Worm (Caenorhabditis elegans) whole organism, young adult: ENCODE data around the gene K03H1.12.

Source experiments
- D2030.7 ChIP-seq: fragments of 200-800 bp; sonication (Bioruptor generic); IDR thresholded peaks from 2 replicates; pipeline ENCODE4 v1.3.6; 2022; ENCODE audit warnings: missing genetic modification reagents, missing genetic modification characterization, missing compliant biosample characterization
- F55B11.4 ChIP-seq: sonication (generic microtip); optimal IDR thresholded peaks from 2 replicates; lab custom pipeline; 2016; ENCODE audit warnings: missing compliant biosample characterization, missing genetic modification characterization, borderline replicate concordance; ENCODE audit not compliant: insufficient read depth
- F57C9.4 ChIP-seq: sonication (generic microtip); optimal IDR thresholded peaks from 2 replicates; lab custom pipeline; 2017; ENCODE audit warnings: mild to moderate bottlenecking, missing genetic modification characterization, missing compliant biosample characterization
- Y56A3A.18 ChIP-seq: fragments of 200-800 bp; sonication (Bioruptor generic); IDR thresholded peaks from 2 replicates; pipeline ENCODE4 v1.3.6; 2022; ENCODE audit warnings: missing genetic modification reagents, missing genetic modification characterization, missing compliant biosample characterization
- ZK185.1 ChIP-seq: sonication (generic microtip); optimal IDR thresholded peaks from 2 replicates; lab custom pipeline; 2016; ENCODE audit warnings: mild to moderate bottlenecking, missing genetic modification characterization, missing compliant biosample characterization; ENCODE audit not compliant: poor library complexity, severe bottlenecking
- attf-5 ChIP-seq: fragments of 200-800 bp; sonication (Bioruptor generic); optimal IDR thresholded peaks from 2 replicates; lab custom pipeline; 2018; ENCODE audit warnings: mild to moderate bottlenecking, missing genetic modification characterization, missing compliant biosample characterization
- attf-6 ChIP-seq: fragments of 200-800 bp; sonication (Bioruptor generic); IDR thresholded peaks from 2 replicates; pipeline ENCODE4 v1.3.6; 2022; ENCODE audit warnings: missing genetic modification reagents, missing genetic modification characterization, missing compliant biosample characterization
- bed-1 ChIP-seq: fragments of 200-800 bp; sonication (Bioruptor generic); IDR thresholded peaks from 2 replicates; pipeline ENCODE4 v1.3.6; 2022; ENCODE audit warnings: missing genetic modification reagents, missing genetic modification characterization, missing compliant biosample characterization
- cebp-1 ChIP-seq, 2 experiments: fragments of 200-800 bp in 1 of 2; sonication (Bioruptor generic) in 1 of 2; sonication (generic microtip) in 1 of 2; IDR thresholded peaks in 1 of 2; optimal IDR thresholded peaks in 1 of 2; 2 replicates each; pipeline versions ENCODE4 v1.3.6 to Lab custom; 2017 to 2022; ENCODE audit warnings: missing compliant biosample characterization in 2 of 2, missing genetic modification characterization in 2 of 2, mild to moderate bottlenecking in 1 of 2, missing genetic modification reagents in 1 of 2, moderate library complexity in 1 of 2
- ceh-40 ChIP-seq: fragments of 200-800 bp; sonication (Bioruptor generic); IDR thresholded peaks from 2 replicates; pipeline ENCODE4 v1.3.6; 2022; ENCODE audit warnings: missing genetic modification characterization, missing compliant biosample characterization
- ceh-79 ChIP-seq: sonication (generic microtip); optimal IDR thresholded peaks from 2 replicates; lab custom pipeline; 2017; ENCODE audit warnings: mild to moderate bottlenecking, missing genetic modification characterization, missing compliant biosample characterization
- dox-1 ChIP-seq: fragments of 200-800 bp; sonication (Bioruptor generic); IDR thresholded peaks from 2 replicates; pipeline ENCODE4 v1.3.6; 2022; ENCODE audit warnings: missing genetic modification reagents, missing genetic modification characterization, missing compliant biosample characterization
- dpff-1 ChIP-seq: sonication (generic microtip); optimal IDR thresholded peaks from 2 replicates; lab custom pipeline; 2017; ENCODE audit warnings: mild to moderate bottlenecking, missing genetic modification characterization, missing compliant biosample characterization
- egrh-3 ChIP-seq: fragments of 200-800 bp; sonication (Bioruptor generic); IDR thresholded peaks from 2 replicates; pipeline ENCODE4 v1.3.6; 2022; ENCODE audit warnings: missing genetic modification reagents, missing genetic modification characterization, missing compliant biosample characterization
- hlh-12 ChIP-seq: sonication (generic microtip); optimal IDR thresholded peaks from 2 replicates; lab custom pipeline; 2016; ENCODE audit warnings: missing genetic modification characterization, missing compliant biosample characterization
- hlh-26 ChIP-seq: fragments of 200-800 bp; sonication (Bioruptor generic); conservative IDR thresholded peaks from 2 replicates; pipeline ENCODE4 v1.3.6; 2022; ENCODE audit warnings: missing genetic modification reagents, missing genetic modification characterization, missing compliant biosample characterization
- hsf-1 ChIP-seq: fragments of 200-800 bp; sonication (Bioruptor generic); IDR thresholded peaks from 2 replicates; pipeline ENCODE4 v1.3.6; 2022; ENCODE audit warnings: missing genetic modification reagents, missing genetic modification characterization, missing compliant biosample characterization
- lin-26 ChIP-seq: fragments of 200-800 bp; sonication (Bioruptor generic); IDR thresholded peaks from 2 replicates; pipeline ENCODE4 v1.3.6; 2022; ENCODE audit warnings: missing genetic modification reagents, missing genetic modification characterization, missing compliant biosample characterization
- lin-35 ChIP-seq, 3 experiments: fragments of 150-350 bp in 2 of 3; sonication (generic microtip) in 1 of 3; optimal IDR thresholded peaks; 2 replicates each; lab custom pipeline; 2014 to 2018; ENCODE audit warnings: missing biosample characterization in 3 of 3, missing genetic modification characterization in 3 of 3, missing genetic modification reagents in 3 of 3
- lin-54 ChIP-seq: fragments of 200-800 bp; sonication (Bioruptor generic); optimal IDR thresholded peaks from 2 replicates; lab custom pipeline; 2018; ENCODE audit warnings: mild to moderate bottlenecking, missing genetic modification characterization, missing compliant biosample characterization
- lir-1 ChIP-seq: fragments of 200-800 bp; sonication (Bioruptor generic); conservative IDR thresholded peaks from 2 replicates; pipeline ENCODE4 v1.3.6; 2022; ENCODE audit warnings: missing genetic modification reagents, missing genetic modification characterization, missing compliant biosample characterization
- madf-10 ChIP-seq: sonication (generic microtip); optimal IDR thresholded peaks from 2 replicates; lab custom pipeline; 2016; ENCODE audit warnings: mild to moderate bottlenecking, missing genetic modification characterization, missing compliant biosample characterization
- mel-28 ChIP-seq: sonication (generic microtip); optimal IDR thresholded peaks from 2 replicates; lab custom pipeline; 2016; ENCODE audit warnings: borderline replicate concordance, mild to moderate bottlenecking, missing genetic modification characterization, missing compliant biosample characterization
- mes-4 ChIP-seq: sonication (generic microtip); optimal IDR thresholded peaks from 2 replicates; lab custom pipeline; 2016; ENCODE audit warnings: missing genotype, missing genetic modification characterization, missing compliant biosample characterization
- mxl-1 ChIP-seq: sonication (generic microtip); optimal IDR thresholded peaks from 2 replicates; lab custom pipeline; 2016; ENCODE audit warnings: missing genetic modification characterization, missing compliant biosample characterization
- nfya-2 ChIP-seq: fragments of 200-800 bp; sonication (Bioruptor generic); IDR thresholded peaks from 2 replicates; pipeline ENCODE4 v1.3.6; 2022; ENCODE audit warnings: missing genetic modification reagents, missing genetic modification characterization, missing compliant biosample characterization
- nhr-120 ChIP-seq: fragments of 200-800 bp; sonication (Bioruptor generic); IDR thresholded peaks from 2 replicates; pipeline ENCODE4 v1.3.6; 2022; ENCODE audit warnings: missing genetic modification characterization, missing compliant biosample characterization
- nhr-80 ChIP-seq: sonication (generic microtip); optimal IDR thresholded peaks from 2 replicates; lab custom pipeline; 2016; ENCODE audit warnings: missing genetic modification characterization, missing compliant biosample characterization
- pbrm-1 ChIP-seq: fragments of 200-800 bp; sonication (Bioruptor generic); IDR thresholded peaks from 2 replicates; pipeline ENCODE4 v1.3.6; 2022; ENCODE audit warnings: missing genetic modification reagents, missing genetic modification characterization, missing compliant biosample characterization
- rpc-1 ChIP-seq, 2 experiments: fragments of 150-350 bp in 1 of 2; sonication (generic microtip) in 1 of 2; optimal IDR thresholded peaks; 2 replicates each; lab custom pipeline; 2014 to 2018; ENCODE audit warnings: missing biosample characterization in 1 of 2, missing genetic modification characterization in 1 of 2, missing genetic modification reagents in 1 of 2, missing genotype in 1 of 2
- ztf-22 ChIP-seq: fragments of 200-800 bp; sonication (Bioruptor generic); optimal IDR thresholded peaks from 2 replicates; lab custom pipeline; 2018; ENCODE audit warnings: mild to moderate bottlenecking, missing genetic modification characterization, moderate library complexity, missing compliant biosample characterization
- ztf-25 ChIP-seq: fragments of 200-800 bp; sonication (Bioruptor generic); IDR thresholded peaks from 2 replicates; pipeline ENCODE4 v1.3.6; 2022; ENCODE audit warnings: missing genetic modification reagents, missing genetic modification characterization, missing compliant biosample characterization
- ztf-3 ChIP-seq: fragments of 200-800 bp; sonication (Bioruptor generic); optimal IDR thresholded peaks from 2 replicates; lab custom pipeline; 2018; ENCODE audit warnings: mild to moderate bottlenecking, missing genetic modification characterization, missing compliant biosample characterization

The K03H1.12 gene

ce11 chrIII:9912501-9912900, 28.9 kb upstream of the K03H1.12 start:
- TF ChIP-seq rpc-1 (optimal IDR thresholded peaks at IDR 0.05; lab: Kevin White, UChicago) = no peak
- TF ChIP-seq rpc-1 (tag; optimal IDR thresholded peaks at IDR 0.05; lab: Kevin White, UChicago) = no peak
- TF ChIP-seq lin-35 (GFP tag; optimal IDR thresholded peaks at IDR 0.05; lab: Kevin White, UChicago) = peak in 1 of 3 experiments; percentile 43
- peak; percentile 80; the same call in 1 of the 2 replicates for TF ChIP-seq cebp-1 (GFP tag; IDR thresholded peaks at IDR 0.05; lab: Robert Waterston, UW)
- TF ChIP-seq cebp-1 (tag; optimal IDR thresholded peaks at IDR 0.05; lab: Kevin White, UChicago) = peak; percentile 93

- TF ChIP-seq nhr-80 = peak; percentile 37
- TF ChIP-seq dpff-1 (tag; lab: Kevin White, UChicago) = no peak
- TF ChIP-seq, all 124 proteins: peak for 1
Measured at ce11 chrIII:9912998-9913397, 28.4 kb upstream of the K03H1.12 start.

ce11 chrIII:9913722-9914121, 27.7 kb upstream of the K03H1.12 start, which contains the start of gene cbp-3:
Gene cbp-3, plus strand, starts transcription at chrIII:9913993.
- TF ChIP-seq mxl-1 (tag; lab: Kevin White, UChicago) (no peak), F55B11.4 (tag; lab: Kevin White, UChicago) (no peak), hsf-1 (no peak), ztf-22 (no peak), ZK185.1 (tag; lab: Kevin White, UChicago) (no peak), hlh-26 (no peak), lin-26 (GFP tag; lab: Robert Waterston, UW) (no peak), cebp-1 (GFP tag; IDR thresholded peaks at IDR 0.05; lab: Robert Waterston, UW) (peak; percentile 95), cebp-1 (tag; optimal IDR thresholded peaks at IDR 0.05; lab: Kevin White, UChicago) (peak; percentile 95), ceh-40 (GFP tag; lab: Robert Waterston, UW) (no peak), lin-54 (GFP tag; lab: Kevin White, UChicago) (no peak), nhr-80 (peak; percentile 69)
- TF ChIP-seq, all 124 proteins: peak for 2

ce11 chrIII:9920764-9921163, 20.7 kb upstream of the K03H1.12 start, which contains the start of gene F40F12.3:
Gene F40F12.3, minus strand, starts transcription at chrIII:9920864.
- TF ChIP-seq nfya-2 (GFP tag; lab: Robert Waterston, UW) (no peak), hlh-12 (tag; lab: Kevin White, UChicago) (no peak)
- TF ChIP-seq, all 124 proteins: peak for 0

- TF ChIP-seq madf-10 (tag; lab: Kevin White, UChicago) (no peak), egrh-3 (GFP tag; lab: Robert Waterston, UW) (no peak), lir-1 (GFP tag; lab: Robert Waterston, UW) (no peak), bed-1 (GFP tag; lab: Robert Waterston, UW) (no peak), attf-5 (no peak), ceh-79 (tag; lab: Kevin White, UChicago) (no peak), cebp-1 (GFP tag; IDR thresholded peaks at IDR 0.05; lab: Robert Waterston, UW) (no peak), cebp-1 (tag; optimal IDR thresholded peaks at IDR 0.05; lab: Kevin White, UChicago) (peak; percentile 50), ztf-25 (GFP tag; lab: Robert Waterston, UW) (no peak), attf-6 (no peak), Y56A3A.18 (GFP tag; lab: Robert Waterston, UW) (no peak), nhr-80 (peak; percentile 57), dox-1 (no peak), lin-35 (GFP tag; optimal IDR thresholded peaks at IDR 0.05; lab: Kevin White, UChicago) (no peak), nhr-120 (GFP tag; lab: Robert Waterston, UW) (no peak)
- TF ChIP-seq, all 124 proteins: peak for 2
Measured at ce11 chrIII:9922310-9922709, 19.1 kb upstream of the K03H1.12 start.

- TF ChIP-seq D2030.7 (GFP tag; lab: Robert Waterston, UW) = no peak
- TF ChIP-seq mes-4 = no peak
- no peak for TF ChIP-seq ztf-3 (GFP tag; lab: Kevin White, UChicago)
- no peak for TF ChIP-seq F57C9.4 (tag; lab: Kevin White, UChicago)
- TF ChIP-seq pbrm-1 (GFP tag; lab: Robert Waterston, UW) = no peak
- no peak for TF ChIP-seq attf-5
- TF ChIP-seq mel-28 (tag; lab: Kevin White, UChicago) = no peak
Measured at ce11 chrIII:9922874-9923273, 18.6 kb upstream of the K03H1.12 start, which contains the start of gene cbp-2. Gene cbp-2, plus strand, starts transcription at chrIII:9923174.
